Fruit fly (Drosophila melanogaster): Measurements from ENCODE around the gene chm.

dm6 chr2L:7438505-7438904 lies 26.3 kb downstream of the chm start:
- TF ChIP-seq Hr39 (GFP tag; optimal IDR thresholded peaks at IDR 0.05) (no peak), CG11294 (GFP tag; IDR thresholded peaks at IDR 0.05) (no peak), fkh (GFP tag; optimal IDR thresholded peaks at IDR 0.05) (no peak), Hr38 (GFP tag; optimal IDR thresholded peaks at IDR 0.05) (no peak), Gug (GFP tag; IDR thresholded peaks at IDR 0.05) (no peak), spab (GFP tag; optimal IDR thresholded peaks at IDR 0.05) (no peak), Blimp-1 (GFP tag; optimal IDR thresholded peaks at IDR 0.05) (no peak), net (GFP tag; optimal IDR thresholded peaks at IDR 0.05) (no peak), Met (GFP tag; optimal IDR thresholded peaks at IDR 0.05) (no peak), Lpt (GFP tag; optimal IDR thresholded peaks at IDR 0.05) (no peak)
